Fruit fly (Drosophila melanogaster) whole organism, larva: ENCODE results near the gene CG13928.

ENCODE experiments used
- noc ChIP-seq: fragments of 200-800 bp; sonication (Bioruptor generic); optimal IDR thresholded peaks from 3 replicates; lab custom pipeline; 2019; ENCODE audit warnings: missing biosample characterization, mild to moderate bottlenecking, missing genetic modification characterization, moderate library complexity

Gene CG13928

dm6 chr3L:1628176-1628866, at the start of gene CG13928:
TSS of gene CG13928 (minus strand) at chr3L:1628377.
- TF ChIP-seq noc (tag; lab: Kevin White, UChicago), result no peak

- TF ChIP-seq noc (tag; lab: Kevin White, UChicago), result no peak
Measured at dm6 chr3L:1676222-1676621, 48.0 kb upstream of the CG13928 start.

- TF ChIP-seq noc (tag; lab: Kevin White, UChicago), result peak; percentile 17
Measured at dm6 chr3L:1675242-1675641, 47.1 kb upstream of the CG13928 start.

- TF ChIP-seq noc (tag; lab: Kevin White, UChicago), result no peak
Measured at dm6 chr3L:1674381-1674780, 46.2 kb upstream of the CG13928 start, which contains the start of gene CG7991. TSS of gene CG7991 (plus strand) at chr3L:1674709.

dm6 chr3L:1672627-1673026, 44.5 kb upstream of the CG13928 start, which contains the start of gene CG13930:
TSS of gene CG13930 (minus strand) at chr3L:1672727.
- no peak for TF ChIP-seq noc (tag; lab: Kevin White, UChicago)

- TF ChIP-seq noc (tag; lab: Kevin White, UChicago), result no peak
Measured at dm6 chr3L:1670008-1670407, 41.8 kb upstream of the CG13928 start, which contains the start of gene RabX5. TSS of gene RabX5 (minus strand) at chr3L:1670108.

dm6 chr3L:1668504-1668903, 40.3 kb upstream of the CG13928 start, which contains the start of gene RpL23A:
TSS of gene RpL23A (minus strand) at chr3L:1668654.
- TF ChIP-seq noc (tag; lab: Kevin White, UChicago), result peak; percentile 78

- no peak for TF ChIP-seq noc (tag; lab: Kevin White, UChicago)
Measured at dm6 chr3L:1667423-1667822, 39.2 kb upstream of the CG13928 start.

- TF ChIP-seq noc (tag; lab: Kevin White, UChicago), result no peak
Measured at dm6 chr3L:1665544-1665943, 37.4 kb upstream of the CG13928 start.

dm6 chr3L:1664876-1665275, 36.7 kb upstream of the CG13928 start, which contains the start of the genes Srrm234 and CG7974:
TSS of gene Srrm234 (minus strand) at chr3L:1665064.
TSS of gene CG7974 (plus strand) at chr3L:1665138.
- no peak for TF ChIP-seq noc (tag; lab: Kevin White, UChicago)

dm6 chr3L:1664205-1664604, 36.0 kb upstream of the CG13928 start:
- no peak for TF ChIP-seq noc (tag; lab: Kevin White, UChicago)

- no peak for TF ChIP-seq noc (tag; lab: Kevin White, UChicago)
Measured at dm6 chr3L:1663531-1663930, 35.4 kb upstream of the CG13928 start.

dm6 chr3L:1661738-1662370, 33.7 kb upstream of the CG13928 start:
- no peak for TF ChIP-seq noc (tag; lab: Kevin White, UChicago)

dm6 chr3L:1653752-1654151, 25.6 kb upstream of the CG13928 start:
- TF ChIP-seq noc (tag; lab: Kevin White, UChicago), result no peak

- TF ChIP-seq noc (tag; lab: Kevin White, UChicago), result no peak
Measured at dm6 chr3L:1652700-1653200, 24.6 kb upstream of the CG13928 start, which contains the start of the genes CG7970 and Vta1. TSS of gene CG7970 (plus strand) at chr3L:1652750. TSS of gene Vta1 (minus strand) at chr3L:1652900.

- TF ChIP-seq noc (tag; lab: Kevin White, UChicago), result no peak
Measured at dm6 chr3L:1649363-1649762, 21.2 kb upstream of the CG13928 start.
